Fruit fly (Drosophila melanogaster) whole organism, embryonic: ENCODE data around the gene CG31213.
A peak's percentile ranks its signal among the peaks of the same experiment; 100 is the strongest.

Experiments
- ATbp ChIP-seq: fragments of 200-800 bp; sonication (Bioruptor generic); optimal IDR thresholded peaks from 2 replicates; lab custom pipeline; 2017; ENCODE audit warnings: missing biosample characterization, mild to moderate bottlenecking, missing genetic modification characterization, missing genetic modification reagents
- BtbVII ChIP-seq: fragments of 200-800 bp; sonication (Bioruptor generic); optimal IDR thresholded peaks from 3 replicates; lab custom pipeline; 2017; ENCODE audit warnings: missing biosample characterization, mild to moderate bottlenecking, missing genetic modification characterization
- CG10274 ChIP-seq: fragments of 200-800 bp; sonication (Bioruptor generic); optimal IDR thresholded peaks from 3 replicates; lab custom pipeline; 2017; ENCODE audit warnings: missing biosample characterization, mild to moderate bottlenecking, missing genetic modification characterization
- CG10431 ChIP-seq: fragments of 200-800 bp; sonication (Bioruptor generic); optimal IDR thresholded peaks from 3 replicates; lab custom pipeline; 2018; ENCODE audit warnings: missing biosample characterization, mild to moderate bottlenecking, missing genetic modification characterization
- CG11085 ChIP-seq: fragments of 200-800 bp; sonication (Bioruptor generic); IDR thresholded peaks from 2 replicates; pipeline ENCODE4 v1.3.6; 2022; ENCODE audit warnings: missing biosample characterization, missing genetic modification characterization
- CG11560 ChIP-seq: fragments of 200-800 bp; sonication (Bioruptor generic); IDR thresholded peaks from 3 replicates; pipeline ENCODE4 v1.3.6; 2022; ENCODE audit warnings: missing biosample characterization, missing genetic modification characterization
- CG11695 ChIP-seq: fragments of 200-800 bp; sonication (Bioruptor generic); IDR thresholded peaks from 3 replicates; pipeline ENCODE4 v1.3.6; 2022; ENCODE audit warnings: missing biosample characterization, missing genetic modification characterization
- CG15269 ChIP-seq: fragments of 200-800 bp; sonication (Bioruptor generic); optimal IDR thresholded peaks from 2 replicates; lab custom pipeline; 2018; ENCODE audit warnings: missing biosample characterization, mild to moderate bottlenecking, missing genetic modification characterization, moderate library complexity
- CG15601 ChIP-seq: fragments of 200-800 bp; sonication (Bioruptor generic); optimal IDR thresholded peaks from 3 replicates; lab custom pipeline; 2019; ENCODE audit warnings: missing biosample characterization, mild to moderate bottlenecking, missing genetic modification characterization, moderate library complexity
- CG1602 ChIP-seq: fragments of 200-800 bp; sonication (Bioruptor generic); optimal IDR thresholded peaks from 3 replicates; lab custom pipeline; 2016; ENCODE audit warnings: missing biosample characterization, missing genetic modification characterization
- CG17361 ChIP-seq: fragments of 200-800 bp; sonication (Bioruptor generic); IDR thresholded peaks from 3 replicates; pipeline ENCODE4 v1.3.6; 2022; ENCODE audit warnings: missing biosample characterization, missing genetic modification characterization
- CG17568 ChIP-seq: fragments of 200-800 bp; sonication (Bioruptor generic); optimal IDR thresholded peaks from 2 replicates; lab custom pipeline; 2018; ENCODE audit warnings: missing biosample characterization, mild to moderate bottlenecking, missing genetic modification characterization, moderate library complexity
- CG17612 ChIP-seq: fragments of 200-800 bp; sonication (Bioruptor generic); IDR thresholded peaks from 2 replicates; pipeline ENCODE4 v1.3.6; 2022; ENCODE audit warnings: missing biosample characterization, missing genetic modification characterization
- CG34224 ChIP-seq: fragments of 200-800 bp; sonication (Bioruptor generic); IDR thresholded peaks from 3 replicates; pipeline ENCODE4 v1.3.6; 2022; ENCODE audit warnings: missing biosample characterization, missing genetic modification characterization; ENCODE audit not compliant: partially characterized antibody
- CG34422 ChIP-seq: fragments of 200-800 bp; sonication (Bioruptor generic); IDR thresholded peaks from 3 replicates; pipeline ENCODE4 v1.3.6; 2022; ENCODE audit warnings: missing biosample characterization, missing genetic modification characterization
- CG3847 ChIP-seq: fragments of 200-800 bp; sonication (Bioruptor generic); IDR thresholded peaks from 2 replicates; pipeline ENCODE4 v1.3.6; 2022; ENCODE audit warnings: missing biosample characterization, missing genetic modification characterization
- CG4360 ChIP-seq: fragments of 200-800 bp; sonication (Bioruptor generic); IDR thresholded peaks from 2 replicates; pipeline ENCODE4 v1.3.6; 2022; ENCODE audit warnings: missing biosample characterization, missing genetic modification characterization
- CG4730 ChIP-seq: fragments of 200-800 bp; sonication (Bioruptor generic); IDR thresholded peaks from 2 replicates; pipeline ENCODE4 v1.3.6; 2022; ENCODE audit warnings: missing biosample characterization, missing genetic modification characterization
- CG5245 ChIP-seq: fragments of 200-800 bp; sonication (Bioruptor generic); optimal IDR thresholded peaks from 3 replicates; lab custom pipeline; 2016; ENCODE audit warnings: missing biosample characterization, missing genetic modification characterization
- CG7928 ChIP-seq: fragments of 200-800 bp; sonication (Bioruptor generic); optimal IDR thresholded peaks from 2 replicates; lab custom pipeline; 2017; ENCODE audit warnings: missing biosample characterization, mild to moderate bottlenecking, missing genetic modification characterization
- CG8944 ChIP-seq: fragments of 200-800 bp; sonication (Bioruptor generic); optimal IDR thresholded peaks from 3 replicates; lab custom pipeline; 2016; ENCODE audit warnings: missing biosample characterization, missing genetic modification characterization
- CG9609 ChIP-seq: fragments of 200-800 bp; sonication (Bioruptor generic); optimal IDR thresholded peaks from 3 replicates; lab custom pipeline; 2016; ENCODE audit warnings: missing biosample characterization, missing genetic modification characterization
- CG9876 ChIP-seq: fragments of 200-800 bp; sonication (Bioruptor generic); optimal IDR thresholded peaks from 2 replicates; lab custom pipeline; 2016; ENCODE audit warnings: missing biosample characterization, missing genetic modification characterization
- CTCF ChIP-seq: fragments of 200-800 bp; sonication (Bioruptor generic); optimal IDR thresholded peaks from 2 replicates; lab custom pipeline; 2017; ENCODE audit warnings: missing biosample characterization, mild to moderate bottlenecking, missing genetic modification characterization, moderate library complexity
- CrebB ChIP-seq: fragments of 200-800 bp; sonication (Bioruptor generic); optimal IDR thresholded peaks from 3 replicates; lab custom pipeline; 2018; ENCODE audit warnings: missing biosample characterization, mild to moderate bottlenecking, missing genetic modification characterization
- Deaf1 ChIP-seq: fragments of 200-800 bp; optimal IDR thresholded peaks from 3 replicates; lab custom pipeline; 2019; ENCODE audit warnings: missing biosample characterization, mild to moderate bottlenecking, missing genetic modification characterization, moderate library complexity
- Doc3 ChIP-seq: fragments of 200-800 bp; sonication (Bioruptor generic); IDR thresholded peaks from 3 replicates; pipeline ENCODE4 v1.3.6; 2022; ENCODE audit warnings: missing biosample characterization, missing genetic modification characterization; ENCODE audit not compliant: partially characterized antibody
- HHEX ChIP-seq: fragments of 200-800 bp; sonication (Bioruptor generic); optimal IDR thresholded peaks from 3 replicates; lab custom pipeline; 2017; ENCODE audit warnings: missing biosample characterization, mild to moderate bottlenecking, missing genetic modification characterization, missing genetic modification reagents
- HLH4C ChIP-seq: fragments of 200-800 bp; sonication (Bioruptor generic); IDR thresholded peaks from 3 replicates; pipeline ENCODE4 v1.3.6; 2022; ENCODE audit warnings: missing biosample characterization, missing genetic modification characterization; ENCODE audit not compliant: partially characterized antibody
- Hmx ChIP-seq: fragments of 200-800 bp; sonication (Bioruptor generic); optimal IDR thresholded peaks from 2 replicates; lab custom pipeline; 2016; ENCODE audit warnings: missing biosample characterization, missing genetic modification characterization
- Hr39 ChIP-seq: fragments of >200 bp; optimal IDR thresholded peaks from 2 replicates; lab custom pipeline; 2017
- Lim3 ChIP-seq: fragments of 200-800 bp; sonication (Bioruptor generic); IDR thresholded peaks from 2 replicates; pipeline ENCODE4 v1.3.6; 2022; ENCODE audit warnings: missing biosample characterization, missing genetic modification characterization
- NFAT ChIP-seq: fragments of 200-800 bp; sonication (Bioruptor generic); IDR thresholded peaks from 2 replicates; pipeline ENCODE4 v1.3.6; 2022; ENCODE audit warnings: missing biosample characterization, missing genetic modification characterization
- Nf-YA ChIP-seq: fragments of 200-800 bp; sonication (Bioruptor generic); IDR thresholded peaks from 2 replicates; pipeline ENCODE4 v1.3.6; 2022; ENCODE audit warnings: missing biosample characterization, missing genetic modification characterization
- Oaz ChIP-seq: fragments of 200-800 bp; sonication (Bioruptor generic); IDR thresholded peaks from 2 replicates; pipeline ENCODE4 v1.3.6; 2022; ENCODE audit warnings: missing biosample characterization, missing genetic modification characterization
- Rx ChIP-seq: fragments of 200-800 bp; sonication (Bioruptor generic); IDR thresholded peaks from 2 replicates; pipeline ENCODE4 v1.3.6; 2022; ENCODE audit warnings: missing biosample characterization, missing genetic modification characterization
- Scr ChIP-seq: fragments of 200-800 bp; sonication (Bioruptor generic); IDR thresholded peaks from 2 replicates; pipeline ENCODE4 v1.3.6; 2022; ENCODE audit warnings: missing biosample characterization, missing genetic modification characterization; ENCODE audit not compliant: partially characterized antibody
- ac ChIP-seq: fragments of 200-800 bp; sonication (Bioruptor generic); optimal IDR thresholded peaks from 3 replicates; lab custom pipeline; 2017; ENCODE audit warnings: missing biosample characterization, mild to moderate bottlenecking, missing genetic modification characterization
- caup ChIP-seq: fragments of 200-800 bp; sonication (Bioruptor generic); optimal IDR thresholded peaks from 3 replicates; lab custom pipeline; 2017; ENCODE audit warnings: missing biosample characterization, mild to moderate bottlenecking, missing genetic modification characterization, moderate library complexity; ENCODE audit not compliant: severe bottlenecking
- croc ChIP-seq: fragments of 200-800 bp; sonication (Bioruptor generic); conservative IDR thresholded peaks from 3 replicates; pipeline ENCODE4 v1.3.6; 2022; ENCODE audit warnings: missing biosample characterization, missing genetic modification characterization
- dati ChIP-seq: fragments of 200-800 bp; sonication (Bioruptor generic); IDR thresholded peaks from 2 replicates; pipeline ENCODE4 v1.3.6; 2022; ENCODE audit warnings: missing biosample characterization, missing genetic modification characterization
- disco-r ChIP-seq: fragments of 200-800 bp; sonication (Bioruptor generic); optimal IDR thresholded peaks from 2 replicates; lab custom pipeline; 2016; ENCODE audit warnings: missing biosample characterization, missing genetic modification characterization
- gsb ChIP-seq: fragments of 200-800 bp; sonication (Bioruptor generic); IDR thresholded peaks from 2 replicates; pipeline ENCODE4 v1.3.6; 2022; ENCODE audit warnings: missing biosample characterization, missing genetic modification characterization
- hth ChIP-seq: fragments of >200 bp; optimal IDR thresholded peaks from 2 replicates; lab custom pipeline; 2017; ENCODE audit warnings: inconsistent platforms
- ind ChIP-seq: fragments of 200-800 bp; sonication (Bioruptor generic); optimal IDR thresholded peaks from 3 replicates; lab custom pipeline; 2016; ENCODE audit warnings: missing biosample characterization, missing genetic modification characterization
- lbe ChIP-seq: fragments of 200-800 bp; sonication (Bioruptor generic); optimal IDR thresholded peaks from 2 replicates; lab custom pipeline; 2016; ENCODE audit warnings: missing biosample characterization, mild to moderate bottlenecking, missing genetic modification characterization
- nom ChIP-seq: fragments of 200-800 bp; sonication (Bioruptor generic); optimal IDR thresholded peaks from 2 replicates; lab custom pipeline; 2017; ENCODE audit warnings: missing biosample characterization, missing genetic modification characterization, mild to moderate bottlenecking, moderate library complexity, missing genetic modification reagents
- prd ChIP-seq, 3 experiments: fragments of >200 bp in 2 of 3; fragments of 200-800 bp in 1 of 3; sonication (Bioruptor generic) in 1 of 3; optimal IDR thresholded peaks in 2 of 3; IDR thresholded peaks in 1 of 3; 2 replicates in 2 of 3; 3 replicates in 1 of 3; pipeline versions ENCODE4 v1.3.6 to Lab custom; 2017 to 2022; ENCODE audit warnings: missing biosample characterization in 1 of 3, missing genetic modification characterization in 1 of 3
- salm ChIP-seq: fragments of 200-800 bp; sonication (Bioruptor generic); optimal IDR thresholded peaks from 2 replicates; lab custom pipeline; 2018; ENCODE audit warnings: missing biosample characterization, mild to moderate bottlenecking, missing genetic modification characterization
- vvl ChIP-seq: fragments of 200-800 bp; sonication (Bioruptor generic); IDR thresholded peaks from 2 replicates; pipeline ENCODE4 v1.3.6; 2022; ENCODE audit warnings: missing biosample characterization, missing genetic modification characterization

Gene CG31213

DNA sequence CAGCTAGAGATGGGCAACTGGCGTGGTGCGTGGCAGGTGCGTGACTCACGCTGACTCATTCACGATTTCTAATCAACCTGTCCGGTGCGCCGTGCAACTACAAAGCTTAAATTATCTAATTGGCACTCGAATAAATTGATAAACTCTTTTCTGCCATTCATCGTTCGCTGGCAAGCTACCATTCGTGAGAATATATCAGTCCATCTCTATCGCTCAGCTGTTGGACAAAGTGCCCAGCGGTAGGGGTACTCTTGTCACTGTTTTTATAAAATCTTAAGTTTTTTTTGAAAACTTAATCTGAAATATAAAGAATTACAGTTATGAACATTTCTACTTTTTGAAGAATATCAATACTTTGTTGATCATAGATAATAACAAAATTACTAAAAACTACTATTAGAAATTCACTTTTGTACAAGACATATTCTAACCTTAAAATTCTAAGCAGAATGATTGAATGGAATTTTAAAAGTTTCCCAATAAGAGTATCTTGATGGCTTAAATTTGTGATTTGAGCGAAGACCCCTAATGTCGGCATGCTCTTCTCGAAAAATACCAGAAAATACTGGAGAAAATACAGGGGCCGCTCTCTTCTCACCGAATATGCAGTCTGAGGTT is 48.6 kb downstream of the CG31213 start, which contains the start of the genes PIG-L and psidin (continued):
- TF ChIP-seq vvl (GFP tag; lab: Robert Waterston, UW) (peak; percentile 76), CG11560 (tag; lab: Robert Waterston, UW) (peak; percentile 79), ind (GFP tag; lab: Kevin White, UChicago) (peak; percentile 84), Deaf1 (tag; lab: Kevin White, UChicago) (no peak), CG10274 (GFP tag; lab: Kevin White, UChicago) (peak; percentile 27), CG10431 (peak; percentile 60), dati (0 out of 2 replicates have a peak, but pooled peaks have one; percentile 33), HHEX (GFP tag; lab: Kevin White, UChicago) (peak; percentile 68), ac (GFP tag; lab: Kevin White, UChicago) (no peak), Doc3 (GFP tag; lab: Robert Waterston, UW) (peak; percentile 97), Nf-YA (GFP tag; lab: Robert Waterston, UW) (no peak), CG17612 (GFP tag; lab: Robert Waterston, UW) (no peak), CG15601 (tag; lab: Kevin White, UChicago) (peak; percentile 84), CrebB (tag; lab: Kevin White, UChicago) (peak; percentile 53), hth (lab: Kevin White, UChicago) (no peak), disco-r (GFP tag; lab: Kevin White, UChicago) (peak; percentile 24), BtbVII (GFP tag; lab: Kevin White, UChicago) (peak; percentile 21), NFAT (peak; percentile 60), CG4360 (GFP tag; lab: Robert Waterston, UW) (no peak), CG34224 (GFP tag; lab: Robert Waterston, UW) (peak; percentile 96), CG34422 (GFP tag; lab: Robert Waterston, UW) (peak; percentile 79), nom (GFP tag; lab: Kevin White, UChicago) (no peak), CG8944 (peak; percentile 65), Hr39 (lab: Kevin White, UChicago) (no peak), CG15269 (tag; lab: Kevin White, UChicago) (peak; percentile 89), CG11085 (GFP tag; lab: Robert Waterston, UW) (peak; percentile 35; the same call in 1 of the 2 replicates), lbe (GFP tag; lab: Kevin White, UChicago) (no peak), CTCF (GFP tag; lab: Kevin White, UChicago) (no peak), CG3847 (GFP tag; lab: Robert Waterston, UW) (peak; percentile 81), Scr (GFP tag; lab: Robert Waterston, UW) (peak; percentile 98), CG9609 (peak; percentile 79), salm (tag; lab: Kevin White, UChicago) (peak; percentile 47), Rx (peak; percentile 26), caup (peak; percentile 70), CG5245 (GFP tag; lab: Kevin White, UChicago) (peak; percentile 41), CG9876 (GFP tag; lab: Kevin White, UChicago) (peak; percentile 74), croc (peak; percentile 52; the same call in 1 of the 3 replicates), Lim3 (GFP tag; lab: Robert Waterston, UW) (no peak), Oaz (peak; percentile 51; the same call in 1 of the 2 replicates), ATbp (peak; percentile 18), CG7928 (GFP tag; lab: Kevin White, UChicago) (peak; percentile 36), gsb (GFP tag; lab: Robert Waterston, UW) (peak; percentile 27; the same call in 1 of the 2 replicates), Hmx (GFP tag; lab: Kevin White, UChicago) (no peak), CG4730 (peak; percentile 44; the same call in 1 of the 2 replicates), HLH4C (GFP tag; lab: Robert Waterston, UW) (peak; percentile 91), CG11695 (GFP tag; lab: Robert Waterston, UW) (peak; percentile 71), prd (optimal IDR thresholded peaks at IDR 0.05; lab: Kevin White, UChicago) (no peak), prd (GFP tag; IDR thresholded peaks at IDR 0.05; lab: Robert Waterston, UW) (peak; percentile 84; the same call in 2 of the 3 replicates), CG17568 (GFP tag; lab: Kevin White, UChicago) (no peak), CG17361 (GFP tag; lab: Robert Waterston, UW) (peak; percentile 96), CG1602 (GFP tag; lab: Kevin White, UChicago) (peak; percentile 86)
